Fruit fly (Drosophila melanogaster) whole organism, embryonic: ENCODE measurements around the gene Or82a.
A peak's percentile ranks its signal among the peaks of the same experiment; 100 is the strongest.

Experiments used
- C15 ChIP-seq: fragments of 200-800 bp; sonication (Bioruptor generic); IDR thresholded peaks from 3 replicates; pipeline ENCODE4 v1.3.6; 2022; ENCODE audit warnings: missing biosample characterization, missing genetic modification characterization
- CG10543 ChIP-seq: fragments of 200-800 bp; sonication (Bioruptor generic); optimal IDR thresholded peaks from 3 replicates; lab custom pipeline; 2017; ENCODE audit warnings: missing biosample characterization, mild to moderate bottlenecking, missing genetic modification characterization, moderate library complexity
- CG11085 ChIP-seq: fragments of 200-800 bp; sonication (Bioruptor generic); IDR thresholded peaks from 2 replicates; pipeline ENCODE4 v1.3.6; 2022; ENCODE audit warnings: missing biosample characterization, missing genetic modification characterization
- CG11695 ChIP-seq: fragments of 200-800 bp; sonication (Bioruptor generic); IDR thresholded peaks from 3 replicates; pipeline ENCODE4 v1.3.6; 2022; ENCODE audit warnings: missing biosample characterization, missing genetic modification characterization
- CG13424 ChIP-seq: fragments of 200-800 bp; sonication (Bioruptor generic); optimal IDR thresholded peaks from 2 replicates; lab custom pipeline; 2019; ENCODE audit warnings: missing biosample characterization, mild to moderate bottlenecking, missing genetic modification characterization, moderate library complexity
- CG13775 ChIP-seq: fragments of 200-800 bp; sonication (Bioruptor generic); optimal IDR thresholded peaks from 3 replicates; lab custom pipeline; 2017; ENCODE audit warnings: missing biosample characterization, mild to moderate bottlenecking, missing genetic modification characterization
- CG17186 ChIP-seq: fragments of 200-800 bp; sonication (Bioruptor generic); optimal IDR thresholded peaks from 3 replicates; lab custom pipeline; 2017; ENCODE audit warnings: missing biosample characterization, missing genetic modification reagents, missing genetic modification characterization
- CG1792 ChIP-seq: fragments of 200-800 bp; sonication (Bioruptor generic); optimal IDR thresholded peaks from 2 replicates; lab custom pipeline; 2016; ENCODE audit warnings: missing biosample characterization, missing genetic modification characterization
- CG18599 ChIP-seq: fragments of 200-800 bp; sonication (Bioruptor generic); optimal IDR thresholded peaks from 3 replicates; lab custom pipeline; 2017; ENCODE audit warnings: missing biosample characterization, missing genetic modification characterization, mild to moderate bottlenecking, moderate library complexity, missing genetic modification reagents
- CG18619 ChIP-seq: fragments of 200-800 bp; sonication (Bioruptor generic); optimal IDR thresholded peaks from 3 replicates; lab custom pipeline; 2017; ENCODE audit warnings: missing biosample characterization, mild to moderate bottlenecking, missing genetic modification characterization
- CG2875 ChIP-seq: fragments of 200-800 bp; sonication (Bioruptor generic); optimal IDR thresholded peaks from 2 replicates; lab custom pipeline; 2017; ENCODE audit warnings: missing biosample characterization, mild to moderate bottlenecking, missing genetic modification characterization, missing genetic modification reagents
- CG32772 ChIP-seq: fragments of 200-800 bp; sonication (Bioruptor generic); IDR thresholded peaks from 2 replicates; pipeline ENCODE4 v1.3.6; 2022; ENCODE audit warnings: missing biosample characterization, missing genetic modification characterization
- CG42726 ChIP-seq: fragments of 200-800 bp; sonication (Bioruptor generic); IDR thresholded peaks from 2 replicates; pipeline ENCODE4 v1.3.6; 2022; ENCODE audit warnings: missing biosample characterization, missing genetic modification characterization; ENCODE audit not compliant: partially characterized antibody
- CG4282 ChIP-seq: fragments of 200-800 bp; sonication (Bioruptor generic); optimal IDR thresholded peaks from 2 replicates; lab custom pipeline; 2016; ENCODE audit warnings: missing biosample characterization, missing genetic modification characterization
- CG4360 ChIP-seq: fragments of 200-800 bp; sonication (Bioruptor generic); IDR thresholded peaks from 2 replicates; pipeline ENCODE4 v1.3.6; 2022; ENCODE audit warnings: missing biosample characterization, missing genetic modification characterization
- CG7786 ChIP-seq: fragments of 200-800 bp; sonication (Bioruptor generic); optimal IDR thresholded peaks from 2 replicates; lab custom pipeline; 2016; ENCODE audit warnings: missing biosample characterization, missing genetic modification characterization
- CG7963 ChIP-seq: fragments of 200-800 bp; sonication (Bioruptor generic); IDR thresholded peaks from 3 replicates; pipeline ENCODE4 v1.3.6; 2022; ENCODE audit warnings: missing biosample characterization, missing genetic modification characterization; ENCODE audit not compliant: partially characterized antibody
- CG8388 ChIP-seq: fragments of 200-800 bp; sonication (Bioruptor generic); optimal IDR thresholded peaks from 2 replicates; lab custom pipeline; 2019; ENCODE audit warnings: missing biosample characterization, mild to moderate bottlenecking, missing genetic modification characterization, moderate library complexity
- CG8924 ChIP-seq: fragments of 200-800 bp; optimal IDR thresholded peaks from 3 replicates; lab custom pipeline; 2019; ENCODE audit warnings: missing biosample characterization, mild to moderate bottlenecking, missing genetic modification characterization, moderate library complexity
- CHES-1-like ChIP-seq: fragments of 200-800 bp; sonication (Bioruptor generic); optimal IDR thresholded peaks from 2 replicates; lab custom pipeline; 2016; ENCODE audit warnings: missing biosample characterization, missing genetic modification characterization
- D19A ChIP-seq: fragments of 200-800 bp; optimal IDR thresholded peaks from 3 replicates; lab custom pipeline; 2019; ENCODE audit warnings: missing biosample characterization, mild to moderate bottlenecking, missing genetic modification characterization, moderate library complexity
- HHEX ChIP-seq: fragments of 200-800 bp; sonication (Bioruptor generic); optimal IDR thresholded peaks from 3 replicates; lab custom pipeline; 2017; ENCODE audit warnings: missing biosample characterization, mild to moderate bottlenecking, missing genetic modification characterization, missing genetic modification reagents
- Hand ChIP-seq: fragments of 200-800 bp; sonication (Bioruptor generic); optimal IDR thresholded peaks from 2 replicates; lab custom pipeline; 2017; ENCODE audit warnings: mild to moderate bottlenecking, missing biosample characterization, missing genetic modification reagents, missing genetic modification characterization
- Lhr ChIP-seq: fragments of 200-800 bp; sonication (Bioruptor generic); optimal IDR thresholded peaks from 3 replicates; lab custom pipeline; 2017; ENCODE audit warnings: mild to moderate bottlenecking, missing biosample characterization, missing genetic modification reagents, missing genetic modification characterization
- Nf-YB ChIP-seq: fragments of 200-800 bp; sonication (Bioruptor generic); optimal IDR thresholded peaks from 3 replicates; lab custom pipeline; 2019; ENCODE audit warnings: missing biosample characterization, mild to moderate bottlenecking, missing genetic modification characterization, moderate library complexity
- Pdp1 ChIP-seq, 2 experiments: fragments of 200-800 bp; sonication (Bioruptor generic); optimal IDR thresholded peaks; 3 replicates each; lab custom pipeline; 2016; ENCODE audit warnings: missing biosample characterization in 2 of 2, missing genetic modification characterization in 2 of 2, mild to moderate bottlenecking in 1 of 2, moderate library complexity in 1 of 2
- Sry-β ChIP-seq: fragments of 200-800 bp; sonication (Bioruptor generic); optimal IDR thresholded peaks from 2 replicates; lab custom pipeline; 2018; ENCODE audit warnings: missing biosample characterization, mild to moderate bottlenecking, missing genetic modification characterization, moderate library complexity
- ap ChIP-seq: fragments of 200-800 bp; sonication (Bioruptor generic); IDR thresholded peaks from 2 replicates; pipeline ENCODE4 v1.3.6; 2022; ENCODE audit warnings: missing biosample characterization, missing genetic modification characterization
- dan ChIP-seq: fragments of 200-800 bp; sonication (Bioruptor generic); IDR thresholded peaks from 2 replicates; pipeline ENCODE4 v1.3.6; 2022; ENCODE audit warnings: missing biosample characterization, missing genetic modification characterization
- dimm ChIP-seq: fragments of 200-800 bp; sonication (Bioruptor generic); IDR thresholded peaks from 2 replicates; pipeline ENCODE4 v1.3.6; 2022; ENCODE audit warnings: missing biosample characterization, missing genetic modification characterization
- dpn ChIP-seq, 2 experiments: fragments of 200-800 bp; sonication (Bioruptor generic); optimal IDR thresholded peaks; 3 replicates each; lab custom pipeline; 2016; ENCODE audit warnings: missing biosample characterization in 2 of 2, missing genetic modification characterization in 2 of 2
- emc ChIP-seq: fragments of 200-800 bp; sonication (Bioruptor generic); optimal IDR thresholded peaks from 2 replicates; lab custom pipeline; 2016; ENCODE audit warnings: missing biosample characterization, missing genetic modification characterization
- eyg ChIP-seq: fragments of 200-800 bp; sonication (Bioruptor generic); optimal IDR thresholded peaks from 3 replicates; lab custom pipeline; 2016; ENCODE audit warnings: missing biosample characterization, missing genetic modification characterization
- fd102C ChIP-seq: fragments of 200-800 bp; sonication (Bioruptor generic); optimal IDR thresholded peaks from 2 replicates; lab custom pipeline; 2018; ENCODE audit warnings: missing biosample characterization, mild to moderate bottlenecking, missing genetic modification characterization, moderate library complexity
- hth ChIP-seq: fragments of >200 bp; optimal IDR thresholded peaks from 2 replicates; lab custom pipeline; 2017; ENCODE audit warnings: inconsistent platforms
- luna ChIP-seq: fragments of 200-800 bp; sonication (Bioruptor generic); optimal IDR thresholded peaks from 2 replicates; lab custom pipeline; 2016; ENCODE audit warnings: missing biosample characterization, missing genetic modification characterization
- phol ChIP-seq: fragments of 200-800 bp; sonication (Bioruptor generic); optimal IDR thresholded peaks from 3 replicates; lab custom pipeline; 2018; ENCODE audit warnings: missing biosample characterization, mild to moderate bottlenecking, missing genetic modification characterization, moderate library complexity
- schlank ChIP-seq: fragments of 200-800 bp; sonication (Bioruptor generic); optimal IDR thresholded peaks from 2 replicates; lab custom pipeline; 2018; ENCODE audit warnings: missing biosample characterization, mild to moderate bottlenecking, missing genetic modification characterization
- slou ChIP-seq: fragments of 200-800 bp; sonication (Bioruptor generic); optimal IDR thresholded peaks from 3 replicates; lab custom pipeline; 2016; ENCODE audit warnings: missing biosample characterization, missing genetic modification characterization
- sqz ChIP-seq: fragments of 200-800 bp; sonication (Bioruptor generic); optimal IDR thresholded peaks from 3 replicates; lab custom pipeline; 2018; ENCODE audit warnings: missing biosample characterization, mild to moderate bottlenecking, missing genetic modification characterization
- ssp ChIP-seq: fragments of 200-800 bp; sonication (Bioruptor generic); IDR thresholded peaks from 2 replicates; pipeline ENCODE4 v1.3.6; 2022; ENCODE audit warnings: missing biosample characterization, missing genetic modification characterization
- z ChIP-seq: fragments of 200-800 bp; sonication (Bioruptor generic); IDR thresholded peaks from 3 replicates; pipeline ENCODE4 v1.3.6; 2022; ENCODE audit warnings: missing biosample characterization, missing genetic modification characterization
- zen2 ChIP-seq: fragments of 200-800 bp; sonication (Bioruptor generic); IDR thresholded peaks from 3 replicates; pipeline ENCODE4 v1.3.6; 2022; ENCODE audit warnings: missing biosample characterization, missing genetic modification characterization; ENCODE audit not compliant: partially characterized antibody

The Or82a gene

DNA sequence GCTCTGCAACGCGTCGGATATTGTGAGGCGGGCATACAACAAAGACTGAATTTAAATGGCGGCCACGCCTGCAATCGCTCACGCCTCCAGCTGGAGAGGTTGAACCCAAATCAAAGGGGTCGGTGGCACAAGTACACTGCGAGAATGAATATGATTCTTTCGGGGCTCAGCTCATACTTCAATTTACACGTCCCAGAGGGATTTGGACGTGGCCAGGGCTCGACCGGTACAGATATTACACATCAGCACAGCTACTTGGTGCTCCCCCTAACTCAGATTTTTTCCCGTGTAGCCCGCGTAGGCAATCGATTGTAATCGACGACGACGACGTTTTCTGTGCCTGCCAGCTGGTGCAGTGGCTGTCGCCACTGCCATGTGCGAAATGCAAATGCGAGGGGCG lies 42.7 kb upstream of the Or82a start (continued):
- peak; percentile 56; the same call in 1 of the 2 replicates for TF ChIP-seq dan (GFP tag; lab: Robert Waterston, UW)
- peak; percentile 46 for TF ChIP-seq CG1792
- peak; percentile 62 for TF ChIP-seq CG8388 (GFP tag; lab: Kevin White, UChicago)
- TF ChIP-seq CG4360 (GFP tag; lab: Robert Waterston, UW): peak; percentile 68
- no peak for TF ChIP-seq zen2 (GFP tag; lab: Robert Waterston, UW)
- 0 out of 3 replicates have a peak, but pooled peaks have one; percentile 51 for TF ChIP-seq z (GFP tag; lab: Robert Waterston, UW)
- TF ChIP-seq ssp (GFP tag; lab: Robert Waterston, UW): peak; percentile 81
- TF ChIP-seq CG13775: peak; percentile 12
- TF ChIP-seq CG17186 (GFP tag; lab: Kevin White, UChicago): peak; percentile 44
- TF ChIP-seq CG7963 (GFP tag; lab: Robert Waterston, UW): no peak
- no peak for TF ChIP-seq hth (lab: Kevin White, UChicago)
- TF ChIP-seq Hand (GFP tag; lab: Kevin White, UChicago): no peak
- TF ChIP-seq CG2875: peak; percentile 66
- peak; percentile 57 for TF ChIP-seq D19A (tag; lab: Kevin White, UChicago)
- TF ChIP-seq schlank (tag; lab: Kevin White, UChicago): peak; percentile 22
- peak; percentile 45; the same call in 1 of the 3 replicates for TF ChIP-seq C15 (GFP tag; lab: Robert Waterston, UW)
- peak; percentile 73 for TF ChIP-seq CG11085
- TF ChIP-seq ap (GFP tag; lab: Robert Waterston, UW): peak; percentile 83
- TF ChIP-seq phol: peak; percentile 77
- no peak for TF ChIP-seq CG42726 (GFP tag; lab: Robert Waterston, UW)
- peak; percentile 35 for TF ChIP-seq slou (GFP tag; lab: Kevin White, UChicago)
- TF ChIP-seq luna: no peak
- TF ChIP-seq CG7786 (GFP tag; lab: Kevin White, UChicago): peak; percentile 65
- TF ChIP-seq CG18619 (GFP tag; lab: Kevin White, UChicago): peak; percentile 61
- TF ChIP-seq CG10543 (GFP tag; lab: Kevin White, UChicago): peak; percentile 36
- peak; percentile 64 for TF ChIP-seq CG8924 (tag; lab: Kevin White, UChicago)
- TF ChIP-seq CG11695 (GFP tag; lab: Robert Waterston, UW): peak; percentile 83; the same call in 2 of the 3 replicates
- peak; percentile 81 for TF ChIP-seq HHEX
- peak; percentile 39 for TF ChIP-seq CHES-1-like (GFP tag; lab: Kevin White, UChicago)
- TF ChIP-seq Nf-YB (GFP tag; lab: Kevin White, UChicago): peak; percentile 22
- peak; percentile 77 for TF ChIP-seq dimm (GFP tag; lab: Robert Waterston, UW)
- TF ChIP-seq fd102C (GFP tag; lab: Kevin White, UChicago): no peak
- peak; percentile 71 to 73 for TF ChIP-seq Pdp1 (GFP tag; optimal IDR thresholded peaks at IDR 0.05; lab: Kevin White, UChicago)
- peak; percentile 40 for TF ChIP-seq eyg (GFP tag; lab: Kevin White, UChicago)
- peak; percentile 92 for TF ChIP-seq CG32772 (GFP tag; lab: Robert Waterston, UW)
- TF ChIP-seq sqz (GFP tag; lab: Kevin White, UChicago): peak; percentile 8
- TF ChIP-seq emc (GFP tag; lab: Kevin White, UChicago): peak; percentile 29
- no peak for TF ChIP-seq CG4282 (GFP tag; lab: Kevin White, UChicago)
- no peak for TF ChIP-seq Sry-β (GFP tag; lab: Kevin White, UChicago)
- peak; percentile 80 for TF ChIP-seq CG18599
- peak; percentile 29 for TF ChIP-seq Lhr (GFP tag; lab: Kevin White, UChicago)
- TF ChIP-seq dpn (GFP tag; optimal IDR thresholded peaks at IDR 0.05; lab: Kevin White, UChicago): peak; percentile 58 to 86
- TF ChIP-seq CG13424 (tag; lab: Kevin White, UChicago): peak; percentile 80
